Worm (Caenorhabditis elegans) whole organism, L4 larva: Measurements from ENCODE around the gene R05D8.11.
A peak's percentile ranks its signal among the peaks of the same experiment; 100 is the strongest.

Experiments used
- F49E8.2 ChIP-seq: sonication (generic microtip); optimal IDR thresholded peaks from 2 replicates; lab custom pipeline; 2016; ENCODE audit warnings: missing compliant biosample characterization, mild to moderate bottlenecking, missing genetic modification characterization, borderline replicate concordance
- aha-1 ChIP-seq: fragments of 150-350 bp; peaks from one replicate; lab custom pipeline; 2014; ENCODE audit warnings: missing biosample characterization, missing genetic modification characterization
- ceh-32 ChIP-seq: sonication (generic microtip); optimal IDR thresholded peaks from 2 replicates; lab custom pipeline; 2016; ENCODE audit warnings: mild to moderate bottlenecking, missing genetic modification characterization, missing compliant biosample characterization; ENCODE audit not compliant: poor library complexity
- cey-2 ChIP-seq: sonication (generic microtip); optimal IDR thresholded peaks from 3 replicates; lab custom pipeline; 2017; ENCODE audit warnings: missing genetic modification characterization, mild to moderate bottlenecking, missing compliant biosample characterization, antibody characterized with exemption, borderline replicate concordance; ENCODE audit not compliant: insufficient read depth
- daf-16 ChIP-seq, 3 experiments: sonication (generic microtip); optimal IDR thresholded peaks; 2 replicates each; lab custom pipeline; 2016 to 2017; ENCODE audit warnings: missing genetic modification characterization in 3 of 3, missing genetic modification reagents in 3 of 3, mild to moderate bottlenecking in 2 of 3, missing compliant biosample characterization in 2 of 3, missing biosample characterization in 1 of 3, moderate library complexity in 1 of 3
- dmd-6 ChIP-seq: fragments of 200-800 bp; sonication (Bioruptor generic); IDR thresholded peaks from 2 replicates; pipeline ENCODE4 v1.3.6; 2022; ENCODE audit warnings: missing genetic modification reagents, missing genetic modification characterization, missing compliant biosample characterization
- dve-1 ChIP-seq: sonication (generic microtip); optimal IDR thresholded peaks from 2 replicates; lab custom pipeline; 2017; ENCODE audit warnings: antibody characterized with exemption, mild to moderate bottlenecking, missing genetic modification characterization, missing compliant biosample characterization; ENCODE audit not compliant: insufficient read depth
- hlh-11 ChIP-seq: fragments of 200-800 bp; sonication (Bioruptor generic); optimal IDR thresholded peaks from 2 replicates; lab custom pipeline; 2018; ENCODE audit warnings: mild to moderate bottlenecking, missing genetic modification characterization, missing compliant biosample characterization
- hmg-1.1 ChIP-seq: fragments of 200-800 bp; sonication (Bioruptor generic); IDR thresholded peaks from 2 replicates; pipeline ENCODE4 v1.3.6; 2022; ENCODE audit warnings: missing genetic modification reagents, missing genetic modification characterization, missing compliant biosample characterization
- lim-7 ChIP-seq: fragments of 200-800 bp; sonication (Bioruptor generic); IDR thresholded peaks from 2 replicates; pipeline ENCODE4 v1.3.6; 2022; ENCODE audit warnings: missing genetic modification characterization, missing compliant biosample characterization
- lin-1 ChIP-seq: fragments of 200-800 bp; sonication (Bioruptor generic); IDR thresholded peaks from 2 replicates; pipeline ENCODE4 v1.3.6; 2022; ENCODE audit warnings: missing genetic modification reagents, missing genetic modification characterization, missing compliant biosample characterization
- lir-3 ChIP-seq: sonication (generic microtip); optimal IDR thresholded peaks from 2 replicates; lab custom pipeline; 2016; ENCODE audit warnings: mild to moderate bottlenecking, missing genetic modification characterization, missing compliant biosample characterization
- lsy-2 ChIP-seq, 2 experiments: fragments of 150-350 bp in 1 of 2; sonication (generic microtip) in 1 of 2; optimal IDR thresholded peaks; 2 replicates each; lab custom pipeline; 2014 to 2017; ENCODE audit warnings: missing biosample characterization in 2 of 2, missing genetic modification characterization in 2 of 2
- mdl-1 ChIP-seq, 2 experiments: fragments of 150-350 bp in 1 of 2; sonication (generic microtip) in 1 of 2; optimal IDR thresholded peaks; 2 replicates each; lab custom pipeline; 2014 to 2017; ENCODE audit warnings: missing biosample characterization in 2 of 2, missing genetic modification characterization in 2 of 2
- mes-2 ChIP-seq: sonication (generic microtip); optimal IDR thresholded peaks from 2 replicates; lab custom pipeline; 2016; ENCODE audit warnings: missing genotype, mild to moderate bottlenecking, missing genetic modification characterization, missing compliant biosample characterization; ENCODE audit not compliant: poor library complexity, severe bottlenecking
- mxl-3 ChIP-seq: fragments of 200-800 bp; sonication (Bioruptor generic); optimal IDR thresholded peaks from 2 replicates; lab custom pipeline; 2018; ENCODE audit warnings: mild to moderate bottlenecking, missing genetic modification characterization, missing compliant biosample characterization
- nhr-102 ChIP-seq: sonication (generic microtip); optimal IDR thresholded peaks from 2 replicates; lab custom pipeline; 2016; ENCODE audit warnings: mild to moderate bottlenecking, missing genetic modification characterization, moderate library complexity, missing compliant biosample characterization
- nhr-11 ChIP-seq: fragments of 150-350 bp; optimal IDR thresholded peaks from 2 replicates; lab custom pipeline; 2014; ENCODE audit warnings: missing biosample characterization, missing genetic modification characterization
- nhr-25 ChIP-seq: sonication (generic microtip); optimal IDR thresholded peaks from 2 replicates; lab custom pipeline; 2017; ENCODE audit warnings: missing genetic modification characterization, mild to moderate bottlenecking, missing compliant biosample characterization, antibody characterized with exemption, moderate library complexity, borderline replicate concordance; ENCODE audit not compliant: insufficient read depth
- nhr-28 ChIP-seq: fragments of 150-350 bp; optimal IDR thresholded peaks from 2 replicates; lab custom pipeline; 2014; ENCODE audit warnings: missing biosample characterization, missing genetic modification characterization
- nhr-41 ChIP-seq: fragments of 200-800 bp; sonication (Bioruptor generic); IDR thresholded peaks from 2 replicates; pipeline ENCODE4 v1.3.6; 2022; ENCODE audit warnings: missing genetic modification reagents, missing genetic modification characterization, missing compliant biosample characterization
- nhr-6 ChIP-seq: fragments of 150-350 bp; optimal IDR thresholded peaks from 2 replicates; lab custom pipeline; 2014; ENCODE audit warnings: missing biosample characterization, missing genetic modification characterization
- nhr-77 ChIP-seq: fragments of 150-350 bp; optimal IDR thresholded peaks from 2 replicates; lab custom pipeline; 2014; ENCODE audit warnings: missing biosample characterization, missing genetic modification characterization
- php-3 ChIP-seq: fragments of 200-800 bp; sonication (Bioruptor generic); IDR thresholded peaks from 2 replicates; pipeline ENCODE4 v1.3.6; 2022; ENCODE audit warnings: missing genetic modification reagents, missing genetic modification characterization, missing compliant biosample characterization
- pqm-1 ChIP-seq: sonication (generic microtip); optimal IDR thresholded peaks from 2 replicates; lab custom pipeline; 2017; ENCODE audit warnings: missing biosample characterization, missing genetic modification characterization
- set-16 ChIP-seq: fragments of 200-800 bp; sonication (Bioruptor generic); IDR thresholded peaks from 2 replicates; pipeline ENCODE4 v1.3.6; 2022; ENCODE audit warnings: missing genetic modification reagents, missing genetic modification characterization, missing compliant biosample characterization
- snpc-1.2 ChIP-seq: fragments of 200-800 bp; sonication (Bioruptor generic); IDR thresholded peaks from 2 replicates; pipeline ENCODE4 v1.3.6; 2022; ENCODE audit warnings: missing genetic modification reagents, missing genetic modification characterization, missing compliant biosample characterization
- unc-62 ChIP-seq, 3 experiments: fragments of 150-350 bp in 1 of 3; sonication (generic microtip); optimal IDR thresholded peaks in 2 of 3; peaks in 1 of 3; 1 replicate in 1 of 3; 2 replicates in 2 of 3; lab custom pipeline; 2014 to 2017; ENCODE audit warnings: missing biosample characterization in 3 of 3, missing genetic modification characterization in 3 of 3, missing genetic modification reagents in 3 of 3, missing genotype in 1 of 3
- zip-11 ChIP-seq: fragments of 200-800 bp; sonication (Bioruptor generic); IDR thresholded peaks from 2 replicates; pipeline ENCODE4 v1.3.6; 2022; ENCODE audit warnings: missing genetic modification characterization, missing compliant biosample characterization

The R05D8.11 gene

DNA sequence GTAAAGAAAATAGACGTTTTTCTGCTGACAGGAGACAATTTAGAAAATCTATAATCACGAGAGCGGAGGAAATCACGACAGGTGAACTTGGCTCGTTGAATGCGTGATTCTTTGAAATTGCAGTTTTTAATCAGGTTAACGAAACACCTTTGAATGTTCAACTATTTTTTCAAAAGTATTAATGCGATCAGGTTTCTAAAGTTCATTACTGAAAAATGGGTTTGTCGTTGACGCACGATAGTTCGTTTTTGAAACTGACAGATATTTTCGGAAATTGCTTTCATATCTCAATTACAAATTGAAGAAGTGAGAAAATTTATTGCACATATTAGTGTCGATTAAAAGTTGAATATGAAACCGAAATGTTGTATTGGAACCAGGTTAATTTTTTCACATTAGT, 35.3 kb upstream of the R05D8.11 start, which contains the start of gene F54E2.5:
Gene F54E2.5 (minus strand): TSS at position 101 of the 400 bp plus-strand sequence.
- TF ChIP-seq ceh-32 (tag; lab: Kevin White, UChicago) (no peak), F49E8.2 (tag; lab: Kevin White, UChicago) (no peak), lir-3 (no peak), nhr-102 (tag; lab: Kevin White, UChicago) (no peak), lim-7 (GFP tag; lab: Robert Waterston, UW) (no peak), cey-2 (tag; lab: Kevin White, UChicago) (no peak)

- no peak for TF ChIP-seq cey-2 (tag; lab: Kevin White, UChicago)
- TF ChIP-seq lim-7 (GFP tag; lab: Robert Waterston, UW), result no peak
Measured at ce11 chrV:2813856-2814255, 33.2 kb upstream of the R05D8.11 start, which contains the start of gene F54E2.9. Gene F54E2.9 (minus strand): TSS chrV:2813987.

DNA sequence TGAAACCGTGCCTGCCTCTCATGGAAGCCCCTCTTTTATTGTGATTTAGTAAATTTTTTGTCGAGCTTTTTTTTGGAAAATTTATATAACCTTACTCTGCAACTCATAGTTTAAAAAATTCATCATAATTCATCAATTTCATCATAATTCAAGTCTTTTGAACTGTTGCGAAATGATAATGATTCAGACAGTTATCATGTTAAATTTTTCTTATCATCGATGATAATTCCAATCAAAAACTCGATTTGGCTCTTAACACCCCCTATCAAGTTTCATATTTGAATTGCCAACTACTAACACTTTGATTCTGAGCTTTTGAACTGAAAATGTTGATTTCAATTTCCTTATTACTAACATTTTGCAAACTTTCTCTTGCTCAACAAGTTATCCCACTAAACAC, 29.5 kb upstream of the R05D8.11 start, which contains the start of gene F54E2.1:
Gene F54E2.1 (plus strand): TSS at position 235 of the 400 bp plus-strand sequence.
- TF ChIP-seq daf-16 (GFP tag; optimal IDR thresholded peaks at IDR 0.05; lab: Kevin White, UChicago), result no peak
- TF ChIP-seq daf-16 (tag; optimal IDR thresholded peaks at IDR 0.05; lab: Kevin White, UChicago), result peak; percentile 66
- peak; percentile 99 for TF ChIP-seq pqm-1 (tag; lab: Kevin White, UChicago)
- TF ChIP-seq dmd-6 (GFP tag; lab: Robert Waterston, UW), result peak; percentile 81
- TF ChIP-seq nhr-41 (GFP tag; lab: Robert Waterston, UW), result no peak
- TF ChIP-seq nhr-25 (tag; lab: Kevin White, UChicago), result no peak
- no peak for TF ChIP-seq unc-62 (GFP tag; optimal IDR thresholded peaks at IDR 0.05 in 1 of 2; lab: Kevin White, UChicago)
- no peak for TF ChIP-seq unc-62 (tag; optimal IDR thresholded peaks at IDR 0.05; lab: Kevin White, UChicago)
- peak; percentile 44 for TF ChIP-seq nhr-6 (tag; lab: Kevin White, UChicago)
- TF ChIP-seq nhr-28 (tag; lab: Kevin White, UChicago), result peak; percentile 69
- TF ChIP-seq php-3, result peak; percentile 23; the same call in 1 of the 2 replicates
- TF ChIP-seq mxl-3 (GFP tag; lab: Kevin White, UChicago), result no peak
- 0 out of 2 replicates have a peak, but pooled peaks have one; percentile 23 for TF ChIP-seq lin-1 (GFP tag; lab: Robert Waterston, UW)
- no peak for TF ChIP-seq snpc-1.2 (GFP tag; lab: Robert Waterston, UW)
- TF ChIP-seq zip-11 (GFP tag; lab: Robert Waterston, UW), result no peak
- no peak for TF ChIP-seq lsy-2 (tag; optimal IDR thresholded peaks at IDR 0.05; lab: Kevin White, UChicago)
- TF ChIP-seq, all 104 proteins: peak for 7

ce11 chrV:2809443-2809842, 28.8 kb upstream of the R05D8.11 start:
- TF ChIP-seq hmg-1.1 (GFP tag; lab: Robert Waterston, UW), result no peak
- TF ChIP-seq nhr-11 (tag; lab: Kevin White, UChicago), result peak; percentile 1
- TF ChIP-seq mes-2 (tag; lab: Kevin White, UChicago), result no peak
- no peak for TF ChIP-seq mdl-1 (tag; optimal IDR thresholded peaks at IDR 0.05; lab: Kevin White, UChicago)
- TF ChIP-seq nhr-77 (tag; lab: Kevin White, UChicago), result no peak
- TF ChIP-seq set-16 (GFP tag; lab: Robert Waterston, UW), result 0 out of 2 replicates have a peak, but pooled peaks have one; percentile 17
- peak; percentile 9 for TF ChIP-seq hlh-11

ce11 chrV:2807760-2808159, 27.1 kb upstream of the R05D8.11 start, which contains the start of gene ketn-1:
Gene ketn-1 (minus strand): TSS chrV:2807860.
- peak; percentile 78 for TF ChIP-seq aha-1
- no peak for TF ChIP-seq dve-1 (tag; lab: Kevin White, UChicago)
